Fruit fly (Drosophila melanogaster) whole organism, prepupa: ENCODE results near the gene CG16815.

ENCODE experiments used
- Eip78C ChIP-seq: fragments of 200-800 bp; sonication (Bioruptor generic); peaks from one replicate; lab custom pipeline; 2016; ENCODE audit warnings: missing biosample characterization, missing genetic modification characterization
- Ets96B ChIP-seq: fragments of 200-800 bp; optimal IDR thresholded peaks from 2 replicates; lab custom pipeline; 2019; ENCODE audit warnings: missing biosample characterization, mild to moderate bottlenecking, missing genetic modification characterization, moderate library complexity
- Gug ChIP-seq: fragments of 200-800 bp; sonication (Bioruptor generic); IDR thresholded peaks from 2 replicates; pipeline ENCODE4 v1.3.6; 2022; ENCODE audit warnings: missing biosample characterization, missing genetic modification characterization
- Hr38 ChIP-seq: sonication (Bioruptor generic); optimal IDR thresholded peaks from 2 replicates; lab custom pipeline; 2016; ENCODE audit warnings: missing biosample characterization, missing genetic modification characterization
- Hr39 ChIP-seq: fragments of 200-800 bp; sonication (Bioruptor generic); optimal IDR thresholded peaks from 2 replicates; lab custom pipeline; 2016; ENCODE audit warnings: missing biosample characterization, missing genetic modification characterization
- Lpt ChIP-seq: fragments of 200-800 bp; sonication (Bioruptor generic); optimal IDR thresholded peaks from 3 replicates; lab custom pipeline; 2016; ENCODE audit warnings: missing biosample characterization, missing genetic modification characterization
- fd59A ChIP-seq: fragments of 200-800 bp; sonication (Bioruptor generic); optimal IDR thresholded peaks from 2 replicates; lab custom pipeline; 2017; ENCODE audit warnings: missing biosample characterization, mild to moderate bottlenecking, missing genetic modification characterization, missing genetic modification reagents
- spab ChIP-seq: fragments of 200-800 bp; sonication (Bioruptor generic); optimal IDR thresholded peaks from 2 replicates; lab custom pipeline; 2017; ENCODE audit warnings: missing biosample characterization, mild to moderate bottlenecking, missing genetic modification characterization, missing genetic modification reagents
- ss ChIP-seq, 2 experiments: fragments of 200-800 bp; sonication (Bioruptor generic); optimal IDR thresholded peaks; 2 replicates in 1 of 2; 3 replicates in 1 of 2; lab custom pipeline; 2017 to 2018; ENCODE audit warnings: mild to moderate bottlenecking in 2 of 2, missing biosample characterization in 2 of 2, missing genetic modification characterization in 2 of 2, moderate library complexity in 1 of 2
- svp ChIP-seq: fragments of 200-800 bp; sonication (Bioruptor generic); peaks from one replicate; lab custom pipeline; 2016; ENCODE audit warnings: missing biosample characterization, missing genetic modification characterization

dm6 chr2L:13251167-13251566, 21.5 kb downstream of the CG16815 start:
- TF ChIP-seq ss (GFP tag; optimal IDR thresholded peaks at IDR 0.05; lab: Kevin White, UChicago) (peak in 1 of 2 experiments; percentile 7), Gug (GFP tag; lab: Robert Waterston, UW) (no peak), Lpt (GFP tag; lab: Kevin White, UChicago) (peak; percentile 20), fd59A (GFP tag; lab: Kevin White, UChicago) (no peak), Hr39 (GFP tag; lab: Kevin White, UChicago) (no peak), Hr38 (GFP tag; lab: Kevin White, UChicago) (no peak), spab (GFP tag; lab: Kevin White, UChicago) (no peak), Eip78C (GFP tag; lab: Kevin White, UChicago) (peak; percentile 74), svp (no peak), Ets96B (no peak)
